Fruit fly (Drosophila melanogaster): ENCODE data around the gene geko.

Gene geko

DNA sequence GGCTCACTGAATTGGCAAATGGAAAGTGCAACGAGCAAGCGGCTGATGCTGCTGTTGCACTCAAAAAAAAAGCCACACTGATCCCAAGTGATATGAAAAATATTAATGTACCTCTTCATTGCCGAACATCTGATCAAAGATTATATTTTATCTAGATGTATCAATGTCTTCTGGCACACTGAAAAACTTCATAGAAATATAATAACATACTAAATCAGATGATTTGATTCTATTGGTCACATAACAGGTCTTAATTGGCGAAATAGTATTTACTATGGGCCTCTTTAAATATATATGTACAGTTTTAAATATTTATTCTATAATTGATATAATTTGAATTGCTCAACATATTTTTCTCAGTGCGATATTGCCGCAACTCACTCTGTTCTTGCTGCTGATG lies 42.5 kb upstream of the geko start:
- TF ChIP-seq CG6854 (GFP tag; optimal IDR thresholded peaks at IDR 0.05), result no peak
- peak; percentile 70 for TF ChIP-seq CG8119 (GFP tag; IDR thresholded peaks at IDR 0.05)
- TF ChIP-seq CG11294 (GFP tag; IDR thresholded peaks at IDR 0.05), result 0 out of 2 replicates have a peak, but pooled peaks have one; percentile 15
- no peak for TF ChIP-seq spab (GFP tag; optimal IDR thresholded peaks at IDR 0.05)
- 0 out of 3 replicates have a peak, but pooled peaks have one; percentile 23 for TF ChIP-seq eg (GFP tag; IDR thresholded peaks at IDR 0.05)
- TF ChIP-seq Hr4 (GFP tag; optimal IDR thresholded peaks at IDR 0.05), result peak; percentile 51
- peak; percentile 6 for TF ChIP-seq CG6808 (GFP tag; optimal IDR thresholded peaks at IDR 0.05)
- peak; percentile 14 for TF ChIP-seq CG34406 (GFP tag; optimal IDR thresholded peaks at IDR 0.05)
- TF ChIP-seq acj6 (GFP tag; optimal IDR thresholded peaks at IDR 0.05), result peak; percentile 61
- peak; percentile 76 for TF ChIP-seq Eip78C (GFP tag)
- TF ChIP-seq CG6276 (GFP tag; optimal IDR thresholded peaks at IDR 0.05), result peak; percentile 65
- TF ChIP-seq CG7368 (GFP tag; optimal IDR thresholded peaks at IDR 0.05), result no peak
- TF ChIP-seq dac (GFP tag; optimal IDR thresholded peaks at IDR 0.05), result peak; percentile 4
- peak; percentile 37 for TF ChIP-seq net (GFP tag; optimal IDR thresholded peaks at IDR 0.05)
- TF ChIP-seq topi (GFP tag; optimal IDR thresholded peaks at IDR 0.05), result no peak
- TF ChIP-seq CG32006 (GFP tag; optimal IDR thresholded peaks at IDR 0.05), result peak; percentile 88
- peak; percentile 15 for TF ChIP-seq CG10669 (GFP tag; optimal IDR thresholded peaks at IDR 0.05)
- TF ChIP-seq Sox14 (GFP tag; optimal IDR thresholded peaks at IDR 0.05), result peak; percentile 38
- peak; percentile 52 for TF ChIP-seq CG15336 (GFP tag; IDR thresholded peaks at IDR 0.05)
- peak; percentile 13 for TF ChIP-seq pdm3 (GFP tag; optimal IDR thresholded peaks at IDR 0.05)
- no peak for TF ChIP-seq Ets21C (GFP tag; optimal IDR thresholded peaks at IDR 0.05)
- TF ChIP-seq salr (GFP tag; optimal IDR thresholded peaks at IDR 0.05), result peak in 1 of 2 experiments; percentile 71
- peak; percentile 3 for TF ChIP-seq CG3032 (tag; optimal IDR thresholded peaks at IDR 0.05)
- TF ChIP-seq cyc (GFP tag; optimal IDR thresholded peaks at IDR 0.05), result no peak
- no peak for TF ChIP-seq CG11762 (GFP tag; optimal IDR thresholded peaks at IDR 0.05; ENCODE audit: insufficient read depth)
- TF ChIP-seq CG4318 (GFP tag; optimal IDR thresholded peaks at IDR 0.05), result peak; percentile 72
- TF ChIP-seq Eip75B (GFP tag; optimal IDR thresholded peaks at IDR 0.05), result peak; percentile 22
- TF ChIP-seq Ets96B (tag; optimal IDR thresholded peaks at IDR 0.05), result peak; percentile 1
- TF ChIP-seq CG6163 (GFP tag; IDR thresholded peaks at IDR 0.05), result 0 out of 3 replicates have a peak, but pooled peaks have one; percentile 12
- peak; percentile 52 for TF ChIP-seq CG3919 (GFP tag; optimal IDR thresholded peaks at IDR 0.05)
- TF ChIP-seq OdsH (GFP tag; optimal IDR thresholded peaks at IDR 0.05), result peak; percentile 54
- peak; percentile 62 for TF ChIP-seq CG10631 (GFP tag; optimal IDR thresholded peaks at IDR 0.05)
- peak; percentile 63 for TF ChIP-seq achi (GFP tag; optimal IDR thresholded peaks at IDR 0.05)
- TF ChIP-seq Lpt (GFP tag; optimal IDR thresholded peaks at IDR 0.05), result peak; percentile 42

DNA sequence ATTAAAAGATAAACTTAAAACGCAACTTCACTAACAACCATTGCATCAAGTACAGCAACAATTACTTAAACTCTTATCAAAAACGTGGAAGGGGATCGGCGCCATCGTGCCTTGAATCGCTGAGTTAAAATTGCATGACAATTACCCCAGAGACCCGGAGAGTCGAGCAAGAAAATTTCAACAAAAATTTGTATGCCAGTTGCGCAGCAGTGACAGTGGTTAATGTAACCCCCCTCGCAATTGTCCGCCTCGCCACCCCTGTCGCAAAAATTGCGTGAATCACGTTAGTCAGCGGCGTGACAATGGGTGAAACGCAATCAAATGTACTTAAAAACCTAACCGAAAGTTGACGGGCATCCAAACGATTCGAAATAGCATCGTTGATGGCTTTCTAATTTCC lies 39.5 kb upstream of the geko start:
- TF ChIP-seq CG6854 (GFP tag; optimal IDR thresholded peaks at IDR 0.05) (no peak), achi (GFP tag; optimal IDR thresholded peaks at IDR 0.05) (peak; percentile 26), spab (GFP tag; optimal IDR thresholded peaks at IDR 0.05) (no peak), vri (GFP tag; optimal IDR thresholded peaks at IDR 0.05) (peak; percentile 69), esn (GFP tag; optimal IDR thresholded peaks at IDR 0.05) (peak; percentile 48), acj6 (GFP tag; optimal IDR thresholded peaks at IDR 0.05) (peak; percentile 2), Eip78C (GFP tag) (peak; percentile 72), pdm3 (GFP tag; optimal IDR thresholded peaks at IDR 0.05) (peak; percentile 44), Hr39 (GFP tag; optimal IDR thresholded peaks at IDR 0.05) (peak; percentile 48), OdsH (GFP tag; optimal IDR thresholded peaks at IDR 0.05) (peak; percentile 15), Hr4 (GFP tag; optimal IDR thresholded peaks at IDR 0.05) (peak; percentile 1), CG31627 (GFP tag; optimal IDR thresholded peaks at IDR 0.05) (peak; percentile 42), cyc (GFP tag; optimal IDR thresholded peaks at IDR 0.05) (peak; percentile 31), CG3919 (GFP tag; optimal IDR thresholded peaks at IDR 0.05) (peak; percentile 22), CG11294 (GFP tag; IDR thresholded peaks at IDR 0.05) (no peak), topi (GFP tag; optimal IDR thresholded peaks at IDR 0.05) (peak; percentile 36), ss (GFP tag; optimal IDR thresholded peaks at IDR 0.05) (peak in 1 of 2 experiments; percentile 42), eg (GFP tag; IDR thresholded peaks at IDR 0.05) (peak; percentile 43; the same call in 1 of the 3 replicates), Sox14 (GFP tag; optimal IDR thresholded peaks at IDR 0.05) (peak; percentile 16), CG6792 (GFP tag; optimal IDR thresholded peaks at IDR 0.05) (peak; percentile 5), CG6163 (GFP tag; IDR thresholded peaks at IDR 0.05) (0 out of 3 replicates have a peak, but pooled peaks have one; percentile 23), CG32006 (GFP tag; optimal IDR thresholded peaks at IDR 0.05) (no peak), Sox15 (GFP tag; optimal IDR thresholded peaks at IDR 0.05) (peak; percentile 8), Smox (GFP tag; optimal IDR thresholded peaks at IDR 0.05) (peak; percentile 17), CG7368 (GFP tag; optimal IDR thresholded peaks at IDR 0.05) (peak; percentile 20), Met (GFP tag; optimal IDR thresholded peaks at IDR 0.05) (peak; percentile 28), CG6276 (GFP tag; optimal IDR thresholded peaks at IDR 0.05) (no peak), Sox102F (GFP tag; optimal IDR thresholded peaks at IDR 0.05) (peak; percentile 37), lz (GFP tag; optimal IDR thresholded peaks at IDR 0.05) (peak; percentile 38), CG9139 (GFP tag; optimal IDR thresholded peaks at IDR 0.05) (no peak), svp (GFP tag) (peak; percentile 66), CG15336 (GFP tag; IDR thresholded peaks at IDR 0.05) (peak; percentile 31; the same call in 1 of the 2 replicates), net (GFP tag; optimal IDR thresholded peaks at IDR 0.05) (no peak)

Data from whole organism, prepupa.